Worm (Caenorhabditis elegans) whole organism, young adult: Measurements from ENCODE around the gene R08B4.3.

Source experiments
- T26A5.8 ChIP-seq: sonication (generic microtip); optimal IDR thresholded peaks from 2 replicates; lab custom pipeline; 2016; ENCODE audit warnings: missing genetic modification characterization, missing compliant biosample characterization
- Y53F4B.3 ChIP-seq: fragments of 200-800 bp; sonication (Bioruptor generic); IDR thresholded peaks from 2 replicates; pipeline ENCODE4 v1.3.6; 2022; ENCODE audit warnings: missing genetic modification reagents, missing genetic modification characterization, missing compliant biosample characterization
- athp-1 ChIP-seq: sonication (generic microtip); optimal IDR thresholded peaks from 2 replicates; lab custom pipeline; 2017; ENCODE audit warnings: mild to moderate bottlenecking, missing genetic modification characterization, missing compliant biosample characterization
- ceh-27 ChIP-seq: fragments of 200-800 bp; sonication (Bioruptor generic); optimal IDR thresholded peaks from 2 replicates; lab custom pipeline; 2018; ENCODE audit warnings: mild to moderate bottlenecking, missing genetic modification characterization, moderate library complexity, missing compliant biosample characterization
- ceh-58 ChIP-seq: fragments of 200-800 bp; sonication (Bioruptor generic); IDR thresholded peaks from 2 replicates; pipeline ENCODE4 v1.3.6; 2022; ENCODE audit warnings: missing genetic modification characterization, missing compliant biosample characterization
- hmg-20 ChIP-seq: fragments of 200-800 bp; sonication (Bioruptor generic); IDR thresholded peaks from 2 replicates; pipeline ENCODE4 v1.3.6; 2022; ENCODE audit warnings: missing genetic modification reagents, missing genetic modification characterization, missing compliant biosample characterization
- lin-26 ChIP-seq: fragments of 200-800 bp; sonication (Bioruptor generic); IDR thresholded peaks from 2 replicates; pipeline ENCODE4 v1.3.6; 2022; ENCODE audit warnings: missing genetic modification reagents, missing genetic modification characterization, missing compliant biosample characterization
- madf-8 ChIP-seq: fragments of 200-800 bp; sonication (Bioruptor generic); conservative IDR thresholded peaks from 2 replicates; pipeline ENCODE4 v1.3.6; 2022; ENCODE audit warnings: missing genetic modification reagents, missing genetic modification characterization, missing compliant biosample characterization
- nfya-1 ChIP-seq: sonication (generic microtip); optimal IDR thresholded peaks from 2 replicates; lab custom pipeline; 2017; ENCODE audit warnings: antibody characterized with exemption, missing compliant biosample characterization, missing genetic modification characterization, borderline replicate concordance; ENCODE audit not compliant: insufficient read depth
- unc-130 ChIP-seq: sonication (generic microtip); optimal IDR thresholded peaks from 2 replicates; lab custom pipeline; 2016; ENCODE audit warnings: missing genetic modification reagents, missing genetic modification characterization, missing compliant biosample characterization
- ztf-18 ChIP-seq: sonication (generic microtip); optimal IDR thresholded peaks from 2 replicates; lab custom pipeline; 2016; ENCODE audit warnings: missing genotype, mild to moderate bottlenecking, missing genetic modification characterization, missing compliant biosample characterization
- ztf-22 ChIP-seq: fragments of 200-800 bp; sonication (Bioruptor generic); optimal IDR thresholded peaks from 2 replicates; lab custom pipeline; 2018; ENCODE audit warnings: mild to moderate bottlenecking, missing genetic modification characterization, moderate library complexity, missing compliant biosample characterization

DNA sequence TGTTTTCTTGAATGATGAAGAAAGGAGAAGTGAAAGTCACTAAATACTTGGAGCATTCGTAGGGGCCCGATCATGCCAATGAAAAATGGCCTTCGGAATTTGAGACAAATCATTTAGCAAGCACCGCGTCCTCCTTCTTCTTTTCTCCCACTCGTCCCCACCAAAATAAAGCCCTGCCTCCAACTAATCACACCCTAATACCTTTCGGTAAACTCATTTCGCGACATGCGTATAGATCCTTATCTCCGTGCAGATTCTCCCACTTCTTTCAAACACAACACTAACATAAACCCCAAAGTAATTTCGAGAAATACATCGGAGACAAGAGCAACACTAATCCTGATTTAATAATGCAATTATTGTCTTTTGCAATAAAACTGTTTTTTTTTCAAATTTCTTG is 16.8 kb upstream of the R08B4.3 start:
- TF ChIP-seq ceh-58 (GFP tag; lab: Robert Waterston, UW) (no peak), Y53F4B.3 (GFP tag; lab: Robert Waterston, UW) (no peak), T26A5.8 (tag; lab: Kevin White, UChicago) (no peak), madf-8 (GFP tag; lab: Robert Waterston, UW) (no peak), unc-130 (GFP tag; lab: Kevin White, UChicago) (no peak), ceh-27 (GFP tag; lab: Kevin White, UChicago) (no peak), nfya-1 (tag; lab: Kevin White, UChicago) (no peak), ztf-22 (GFP tag; lab: Kevin White, UChicago) (no peak), lin-26 (GFP tag; lab: Robert Waterston, UW) (no peak), athp-1 (no peak), hmg-20 (GFP tag; lab: Robert Waterston, UW) (no peak), ztf-18 (no peak)
